Fruit fly (Drosophila melanogaster) S2 (cell line): ENCODE data around the gene CG6296.

Source experiments
- CG8478 ChIP-seq: fragments of >200 bp; optimal IDR thresholded peaks from 2 replicates; lab custom pipeline; 2018
- CTCF ChIP-seq, 2 experiments: fragments of >200 bp; optimal IDR thresholded peaks; 2 replicates each; lab custom pipeline; 2018

- TF ChIP-seq CG8478, result no peak
- no peak for TF ChIP-seq CTCF (optimal IDR thresholded peaks at IDR 0.05; lab: Kevin White, UChicago)
Measured at dm6 chr3R:27023117-27023516, 17.8 kb upstream of the CG6296 start, which contains the start of gene CG6277.
